Worm (Caenorhabditis elegans) whole organism, young adult: ENCODE measurements around the gene chhy-1.

Experiments used
- F22D6.2 ChIP-seq: sonication (generic microtip); optimal IDR thresholded peaks from 2 replicates; lab custom pipeline; 2016; ENCODE audit warnings: mild to moderate bottlenecking, missing genetic modification characterization, missing compliant biosample characterization
- F39B2.1 ChIP-seq: fragments of 200-800 bp; sonication (Bioruptor generic); IDR thresholded peaks from 2 replicates; pipeline ENCODE4 v1.3.6; 2022; ENCODE audit warnings: missing genetic modification reagents, missing genetic modification characterization, missing compliant biosample characterization
- K12H6.12 ChIP-seq: fragments of 200-800 bp; sonication (Bioruptor generic); optimal IDR thresholded peaks from 2 replicates; lab custom pipeline; 2018; ENCODE audit warnings: mild to moderate bottlenecking, missing genetic modification characterization, missing compliant biosample characterization
- Y53F4B.3 ChIP-seq: fragments of 200-800 bp; sonication (Bioruptor generic); IDR thresholded peaks from 2 replicates; pipeline ENCODE4 v1.3.6; 2022; ENCODE audit warnings: missing genetic modification reagents, missing genetic modification characterization, missing compliant biosample characterization
- ZK185.1 ChIP-seq: sonication (generic microtip); optimal IDR thresholded peaks from 2 replicates; lab custom pipeline; 2016; ENCODE audit warnings: mild to moderate bottlenecking, missing genetic modification characterization, missing compliant biosample characterization; ENCODE audit not compliant: poor library complexity, severe bottlenecking
- akir-1 ChIP-seq: fragments of 200-800 bp; sonication (Bioruptor generic); optimal IDR thresholded peaks from 2 replicates; lab custom pipeline; 2018; ENCODE audit warnings: mild to moderate bottlenecking, missing genetic modification characterization, moderate library complexity, missing compliant biosample characterization
- bed-1 ChIP-seq: fragments of 200-800 bp; sonication (Bioruptor generic); IDR thresholded peaks from 2 replicates; pipeline ENCODE4 v1.3.6; 2022; ENCODE audit warnings: missing genetic modification reagents, missing genetic modification characterization, missing compliant biosample characterization
- bed-2 ChIP-seq: fragments of 200-800 bp; sonication (Bioruptor generic); IDR thresholded peaks from 2 replicates; pipeline ENCODE4 v1.3.6; 2022; ENCODE audit warnings: missing genetic modification reagents, missing genetic modification characterization, missing compliant biosample characterization
- cebp-1 ChIP-seq, 2 experiments: fragments of 200-800 bp in 1 of 2; sonication (Bioruptor generic) in 1 of 2; sonication (generic microtip) in 1 of 2; IDR thresholded peaks in 1 of 2; optimal IDR thresholded peaks in 1 of 2; 2 replicates each; pipeline versions ENCODE4 v1.3.6 to Lab custom; 2017 to 2022; ENCODE audit warnings: missing compliant biosample characterization in 2 of 2, missing genetic modification characterization in 2 of 2, mild to moderate bottlenecking in 1 of 2, missing genetic modification reagents in 1 of 2, moderate library complexity in 1 of 2
- ceh-58 ChIP-seq: fragments of 200-800 bp; sonication (Bioruptor generic); IDR thresholded peaks from 2 replicates; pipeline ENCODE4 v1.3.6; 2022; ENCODE audit warnings: missing genetic modification characterization, missing compliant biosample characterization
- ceh-91 ChIP-seq: fragments of 200-800 bp; sonication (Bioruptor generic); IDR thresholded peaks from 2 replicates; pipeline ENCODE4 v1.3.6; 2022; ENCODE audit warnings: missing genetic modification reagents, missing genetic modification characterization, missing compliant biosample characterization
- dpl-1 ChIP-seq: fragments of 150-350 bp; optimal IDR thresholded peaks from 2 replicates; lab custom pipeline; 2014; ENCODE audit warnings: missing biosample characterization, missing genetic modification reagents, missing genetic modification characterization
- efl-1 ChIP-seq: fragments of 150-350 bp; optimal IDR thresholded peaks from 2 replicates; lab custom pipeline; 2014; ENCODE audit warnings: missing biosample characterization, missing genetic modification reagents, missing genetic modification characterization
- ekl-4 ChIP-seq: fragments of 200-800 bp; sonication (Bioruptor generic); IDR thresholded peaks from 2 replicates; pipeline ENCODE4 v1.3.6; 2022; ENCODE audit warnings: missing genetic modification reagents, missing genetic modification characterization, missing compliant biosample characterization
- ets-4 ChIP-seq: fragments of 200-800 bp; sonication (Bioruptor generic); optimal IDR thresholded peaks from 2 replicates; lab custom pipeline; 2018; ENCODE audit warnings: mild to moderate bottlenecking, missing genetic modification characterization, missing compliant biosample characterization
- him-1 ChIP-seq: sonication (generic microtip); optimal IDR thresholded peaks from 2 replicates; lab custom pipeline; 2016; ENCODE audit warnings: missing genotype, missing genetic modification reagents, missing genetic modification characterization, missing compliant biosample characterization
- hmg-1.2 ChIP-seq: fragments of 200-800 bp; sonication (Bioruptor generic); IDR thresholded peaks from 2 replicates; pipeline ENCODE4 v1.3.6; 2022; ENCODE audit warnings: missing genetic modification reagents, missing genetic modification characterization, missing compliant biosample characterization
- hsf-1 ChIP-seq: fragments of 200-800 bp; sonication (Bioruptor generic); IDR thresholded peaks from 2 replicates; pipeline ENCODE4 v1.3.6; 2022; ENCODE audit warnings: missing genetic modification reagents, missing genetic modification characterization, missing compliant biosample characterization
- lin-35 ChIP-seq, 3 experiments: fragments of 150-350 bp in 2 of 3; sonication (generic microtip) in 1 of 3; optimal IDR thresholded peaks; 2 replicates each; lab custom pipeline; 2014 to 2018; ENCODE audit warnings: missing biosample characterization in 3 of 3, missing genetic modification characterization in 3 of 3, missing genetic modification reagents in 3 of 3
- lir-1 ChIP-seq: fragments of 200-800 bp; sonication (Bioruptor generic); conservative IDR thresholded peaks from 2 replicates; pipeline ENCODE4 v1.3.6; 2022; ENCODE audit warnings: missing genetic modification reagents, missing genetic modification characterization, missing compliant biosample characterization
- mes-4 ChIP-seq: sonication (generic microtip); optimal IDR thresholded peaks from 2 replicates; lab custom pipeline; 2016; ENCODE audit warnings: missing genotype, missing genetic modification characterization, missing compliant biosample characterization
- nfya-2 ChIP-seq: fragments of 200-800 bp; sonication (Bioruptor generic); IDR thresholded peaks from 2 replicates; pipeline ENCODE4 v1.3.6; 2022; ENCODE audit warnings: missing genetic modification reagents, missing genetic modification characterization, missing compliant biosample characterization
- nhr-90 ChIP-seq: sonication (generic microtip); optimal IDR thresholded peaks from 2 replicates; lab custom pipeline; 2016; ENCODE audit warnings: missing genotype, mild to moderate bottlenecking, missing genetic modification characterization, missing compliant biosample characterization
- pbrm-1 ChIP-seq: fragments of 200-800 bp; sonication (Bioruptor generic); IDR thresholded peaks from 2 replicates; pipeline ENCODE4 v1.3.6; 2022; ENCODE audit warnings: missing genetic modification reagents, missing genetic modification characterization, missing compliant biosample characterization
- repo-1 ChIP-seq: sonication (generic microtip); optimal IDR thresholded peaks from 2 replicates; lab custom pipeline; 2017; ENCODE audit warnings: mild to moderate bottlenecking, missing genetic modification characterization, missing compliant biosample characterization
- rpc-1 ChIP-seq, 2 experiments: fragments of 150-350 bp in 1 of 2; sonication (generic microtip) in 1 of 2; optimal IDR thresholded peaks; 2 replicates each; lab custom pipeline; 2014 to 2018; ENCODE audit warnings: missing biosample characterization in 1 of 2, missing genetic modification characterization in 1 of 2, missing genetic modification reagents in 1 of 2, missing genotype in 1 of 2
- sdz-38 ChIP-seq: sonication (generic microtip); optimal IDR thresholded peaks from 2 replicates; lab custom pipeline; 2016; ENCODE audit warnings: missing genotype, missing genetic modification characterization, missing compliant biosample characterization
- sea-2 ChIP-seq: fragments of 200-800 bp; sonication (Bioruptor generic); IDR thresholded peaks from 2 replicates; pipeline ENCODE4 v1.3.6; 2022; ENCODE audit warnings: missing genetic modification characterization, missing compliant biosample characterization
- somi-1 ChIP-seq: fragments of 200-800 bp; sonication (Bioruptor generic); optimal IDR thresholded peaks from 2 replicates; lab custom pipeline; 2018; ENCODE audit warnings: mild to moderate bottlenecking, missing genetic modification characterization, missing compliant biosample characterization
- unc-62 ChIP-seq: fragments of 150-350 bp; optimal IDR thresholded peaks from 2 replicates; lab custom pipeline; 2014; ENCODE audit warnings: missing biosample characterization, missing genetic modification reagents, missing genetic modification characterization
- ztf-26 ChIP-seq: sonication (generic microtip); optimal IDR thresholded peaks from 2 replicates; lab custom pipeline; 2017; ENCODE audit warnings: missing genetic modification characterization, missing compliant biosample characterization

chhy-1 gene

DNA sequence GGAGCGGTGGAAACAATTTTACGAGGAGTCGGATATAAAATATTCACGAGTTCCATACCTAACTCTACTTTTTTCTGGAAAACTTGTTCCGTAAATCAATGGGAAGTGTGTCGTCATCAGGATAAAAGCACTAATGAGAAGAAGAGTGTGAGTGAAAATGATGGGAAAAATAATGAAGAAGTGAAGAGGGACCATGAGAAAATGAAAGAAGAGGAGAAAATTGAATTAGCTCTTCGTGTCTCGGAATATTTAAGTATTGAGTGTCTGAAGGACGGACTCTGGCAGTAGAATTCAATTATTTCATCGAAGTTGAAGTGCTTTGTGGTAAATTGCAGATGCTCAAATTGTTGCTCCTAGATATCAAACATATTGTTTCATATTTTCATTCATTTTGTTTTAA is 28.2 kb downstream of the chhy-1 start:
- no peak for TF ChIP-seq unc-62

DNA sequence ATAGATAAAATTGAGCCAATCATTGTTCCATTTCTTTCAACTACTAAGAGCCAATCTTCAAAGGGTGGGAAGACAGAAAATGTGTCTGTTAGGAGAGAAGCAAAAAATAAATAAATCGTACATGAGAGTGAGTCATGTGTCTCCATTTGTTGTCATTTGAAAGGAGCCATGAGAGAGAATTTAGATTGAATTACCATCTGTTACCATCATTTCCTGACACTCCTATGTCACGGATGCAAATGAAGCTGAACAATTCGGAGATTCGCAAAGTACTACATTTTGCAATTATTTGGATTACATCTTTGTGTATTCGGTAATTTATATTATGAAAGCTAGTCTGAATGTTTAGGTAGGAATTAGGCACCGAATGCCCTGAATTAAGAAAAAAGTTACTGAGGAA is 29.0 kb downstream of the chhy-1 start:
- no peak for TF ChIP-seq ceh-91 (GFP tag; lab: Robert Waterston, UW)
- TF ChIP-seq rpc-1 (optimal IDR thresholded peaks at IDR 0.05; lab: Kevin White, UChicago): no peak
- TF ChIP-seq rpc-1 (tag; optimal IDR thresholded peaks at IDR 0.05; lab: Kevin White, UChicago): no peak
- TF ChIP-seq K12H6.12 (tag; lab: Kevin White, UChicago): no peak
- no peak for TF ChIP-seq mes-4 (tag; lab: Kevin White, UChicago)
- no peak for TF ChIP-seq efl-1
- no peak for TF ChIP-seq repo-1 (tag; lab: Kevin White, UChicago)
- no peak for TF ChIP-seq ekl-4 (GFP tag; lab: Robert Waterston, UW)
- no peak for TF ChIP-seq hsf-1 (GFP tag; lab: Robert Waterston, UW)
- TF ChIP-seq ceh-58 (GFP tag; lab: Robert Waterston, UW): no peak
- no peak for TF ChIP-seq ets-4 (GFP tag; lab: Kevin White, UChicago)
- no peak for TF ChIP-seq F39B2.1 (GFP tag; lab: Robert Waterston, UW)
- no peak for TF ChIP-seq bed-1
- no peak for TF ChIP-seq sea-2
- no peak for TF ChIP-seq F22D6.2 (tag; lab: Kevin White, UChicago)
- TF ChIP-seq bed-2 (GFP tag; lab: Robert Waterston, UW): no peak
- TF ChIP-seq nfya-2: no peak
- TF ChIP-seq Y53F4B.3 (GFP tag; lab: Robert Waterston, UW): no peak
- TF ChIP-seq pbrm-1 (GFP tag; lab: Robert Waterston, UW): no peak
- no peak for TF ChIP-seq ZK185.1 (tag; lab: Kevin White, UChicago)
- no peak for TF ChIP-seq lir-1 (GFP tag; lab: Robert Waterston, UW)

DNA sequence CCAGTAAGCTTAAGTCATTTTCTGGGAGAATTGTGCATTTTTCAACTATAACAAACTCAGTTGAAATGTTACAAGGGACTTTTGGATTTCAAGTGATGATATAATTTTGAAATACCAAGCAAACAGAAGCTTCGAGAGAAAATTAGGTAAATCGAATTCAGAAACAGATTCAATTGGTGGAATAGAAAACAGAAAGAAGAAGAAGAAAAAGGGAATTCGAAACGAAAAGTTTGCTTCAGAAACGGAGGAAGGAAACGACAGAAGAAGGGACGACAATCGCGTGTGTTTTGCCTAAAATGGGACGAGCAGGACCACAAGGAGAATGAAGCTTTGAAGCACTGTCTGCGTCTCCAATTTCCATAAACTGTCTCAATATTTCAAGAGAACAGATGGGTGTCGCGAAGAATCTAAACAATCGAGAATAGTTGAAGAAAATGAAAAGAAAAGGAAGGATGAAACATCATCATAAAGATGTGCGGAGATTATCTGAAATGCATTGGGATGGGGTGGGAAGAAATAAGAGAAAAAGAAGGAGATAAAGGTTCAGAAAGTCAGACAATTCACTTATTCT is 29.7 kb downstream of the chhy-1 start:
- TF ChIP-seq ets-4 (GFP tag; lab: Kevin White, UChicago): no peak
- no peak for TF ChIP-seq sdz-38 (tag; lab: Kevin White, UChicago)
- TF ChIP-seq hmg-1.2 (GFP tag; lab: Robert Waterston, UW): peak; percentile 39; the same call in 1 of the 2 replicates
- TF ChIP-seq, all 124 proteins: peak for 1

DNA sequence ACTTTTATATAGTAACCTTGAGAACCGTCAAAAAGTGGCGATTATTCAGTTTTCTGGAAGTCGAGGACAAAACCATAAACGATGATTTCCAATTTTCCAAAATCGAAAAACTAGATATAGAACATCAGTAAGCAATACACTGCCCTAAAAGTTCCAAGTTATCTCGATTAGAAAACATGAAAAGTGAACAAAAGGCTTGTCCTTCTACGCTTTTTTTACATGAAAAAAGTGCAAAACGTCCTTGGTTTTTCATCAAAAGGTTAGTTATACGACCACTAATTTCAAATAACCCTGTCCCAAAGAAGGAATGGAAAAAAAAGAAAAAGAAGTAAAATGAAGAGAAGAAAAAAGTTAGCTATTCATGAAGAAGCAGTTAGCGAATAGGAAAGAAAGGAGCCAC is 31.5 kb downstream of the chhy-1 start:
- TF ChIP-seq dpl-1 (GFP tag; lab: Kevin White, UChicago) (no peak), akir-1 (no peak), ztf-26 (no peak), him-1 (no peak)
- TF ChIP-seq, all 124 proteins: peak for 0

- TF ChIP-seq lin-35 (GFP tag; optimal IDR thresholded peaks at IDR 0.05; lab: Kevin White, UChicago): peak in 1 of 3 experiments; percentile 20
- TF ChIP-seq cebp-1 (GFP tag; IDR thresholded peaks at IDR 0.05; lab: Robert Waterston, UW): peak; percentile 41; the same call in 1 of the 2 replicates
- TF ChIP-seq cebp-1 (tag; optimal IDR thresholded peaks at IDR 0.05; lab: Kevin White, UChicago): peak; percentile 87
- peak; percentile 35 for TF ChIP-seq somi-1 (GFP tag; lab: Kevin White, UChicago)
- TF ChIP-seq nhr-90 (tag; lab: Kevin White, UChicago): no peak
- TF ChIP-seq, all 124 proteins: peak for 3
Observed at ce11 chrII:8585036-8585627, 32.3 kb downstream of the chhy-1 start, which contains the start of gene F54C9.11. Gene F54C9.11 (minus strand): TSS chrII:8585086.
